Worm (Caenorhabditis elegans): ENCODE measurements around the gene skr-10.

The skr-10 gene

ce11 chrIV:15950838-15951581 is 4.4 kb downstream of the skr-10 start, which contains the start of gene ifas-3:
ifas-3 (minus strand) TSS chrIV:15950888.
- no peak for TF ChIP-seq snpc-4 (GFP tag; optimal IDR thresholded peaks at IDR 0.05)
- peak in 1 of 4 experiments; percentile 80 for TF ChIP-seq snpc-4 (tag; optimal IDR thresholded peaks at IDR 0.05)
- no peak for TF ChIP-seq F39B2.1 (GFP tag; IDR thresholded peaks at IDR 0.05)

- TF ChIP-seq nhr-80 (tag; optimal IDR thresholded peaks at IDR 0.05) (peak; percentile 54), cebp-2 (GFP tag; IDR thresholded peaks at IDR 0.05) (no peak)
These were observed 5.0 kb downstream of the skr-10 start, which contains the start of gene Y105C5B.15 for ce11 chrIV:15951640-15952039. Y105C5B.15 (plus strand) TSS chrIV:15951936.

ce11 chrIV:15953689-15954088 is 7.1 kb downstream of the skr-10 start:
- TF ChIP-seq snpc-4 (GFP tag; optimal IDR thresholded peaks at IDR 0.05) (peak; percentile 20), snpc-4 (tag; optimal IDR thresholded peaks at IDR 0.05) (peak in 3 of 4 experiments; percentile 88 to 91 (median 91)), F52B5.7 (tag; optimal IDR thresholded peaks at IDR 0.05) (no peak), rpc-1 (optimal IDR thresholded peaks at IDR 0.05) (no peak), rpc-1 (tag; optimal IDR thresholded peaks at IDR 0.05) (peak; percentile 26), attf-6 (GFP tag; IDR thresholded peaks at IDR 0.05) (peak; percentile 86), tbp1 (GFP tag; optimal IDR thresholded peaks at IDR 0.05) (peak; percentile 20), ets-4 (GFP tag; optimal IDR thresholded peaks at IDR 0.05) (no peak)

ce11 chrIV:15955349-15955748 is 8.7 kb downstream of the skr-10 start:
- TF ChIP-seq attf-6 (GFP tag; IDR thresholded peaks at IDR 0.05) (peak; percentile 77), snpc-1.3 (tag; optimal IDR thresholded peaks at IDR 0.05; ENCODE audit: insufficient read depth) (no peak), snpc-4 (GFP tag; optimal IDR thresholded peaks at IDR 0.05) (no peak), snpc-4 (tag; optimal IDR thresholded peaks at IDR 0.05) (peak in 2 of 4 experiments; percentile 13 to 64), zim-3 (tag; optimal IDR thresholded peaks at IDR 0.05) (no peak), nhr-90 (tag; optimal IDR thresholded peaks at IDR 0.05) (no peak), F10E7.11 (tag; optimal IDR thresholded peaks at IDR 0.05) (no peak), die-1 (tag; optimal IDR thresholded peaks at IDR 0.05) (no peak), Y95B8A.8 (GFP tag; IDR thresholded peaks at IDR 0.05) (no peak)

- TF ChIP-seq ceh-100 (GFP tag; IDR thresholded peaks at IDR 0.05) (no peak), lsy-27 (tag; optimal IDR thresholded peaks at IDR 0.05; ENCODE audit: borderline replicate concordance, insufficient read depth) (no peak), F22D6.2 (tag; optimal IDR thresholded peaks at IDR 0.05) (no peak), F52B5.7 (tag; optimal IDR thresholded peaks at IDR 0.05) (no peak), B0336.3 (GFP tag; IDR thresholded peaks at IDR 0.05) (no peak), lin-26 (GFP tag; IDR thresholded peaks at IDR 0.05) (no peak), ztf-22 (GFP tag; optimal IDR thresholded peaks at IDR 0.05) (no peak), F10E7.11 (tag; optimal IDR thresholded peaks at IDR 0.05) (no peak), ama-1 (optimal IDR thresholded peaks at IDR 0.05) (no peak), ama-1 (GFP tag; optimal IDR thresholded peaks at IDR 0.05) (no peak), snpc-4 (GFP tag; optimal IDR thresholded peaks at IDR 0.05) (no peak), snpc-4 (tag; optimal IDR thresholded peaks at IDR 0.05) (peak in 1 of 4 experiments; percentile 55), ztf-26 (tag; optimal IDR thresholded peaks at IDR 0.05) (no peak), mxl-1 (tag; optimal IDR thresholded peaks at IDR 0.05) (no peak), attf-6 (GFP tag; IDR thresholded peaks at IDR 0.05) (peak; percentile 61; the same call in 1 of the 2 replicates)
These were observed 14.5 kb downstream of the skr-10 start for ce11 chrIV:15961069-15961468.

ce11 chrIV:15962219-15962762 is 15.7 kb downstream of the skr-10 start, which contains the start of gene lgc-19:
lgc-19 (minus strand) TSS chrIV:15962712.
- TF ChIP-seq ceh-58 (GFP tag; IDR thresholded peaks at IDR 0.05) (no peak), F37B4.10 (GFP tag; IDR thresholded peaks at IDR 0.05) (0 out of 2 replicates have a peak, but pooled peaks have one; percentile 73), Y95B8A.8 (GFP tag; IDR thresholded peaks at IDR 0.05) (no peak)
